Worm (Caenorhabditis elegans) whole organism, L1 larva: Measurements from ENCODE around the gene C32H11.3.

Experiments
- C04F5.9 ChIP-seq: sonication (generic microtip); optimal IDR thresholded peaks from 2 replicates; lab custom pipeline; 2016; ENCODE audit warnings: missing genetic modification characterization, missing compliant biosample characterization
- Y116A8C.19 ChIP-seq: sonication (generic microtip); optimal IDR thresholded peaks from 2 replicates; lab custom pipeline; 2016; ENCODE audit warnings: missing compliant biosample characterization, missing genetic modification characterization, borderline replicate concordance
- aha-1 ChIP-seq: fragments of 150-350 bp; optimal IDR thresholded peaks from 2 replicates; lab custom pipeline; 2014; ENCODE audit warnings: missing biosample characterization, missing genetic modification characterization
- blmp-1 ChIP-seq: fragments of 150-350 bp; optimal IDR thresholded peaks from 2 replicates; lab custom pipeline; 2014; ENCODE audit warnings: missing biosample characterization, missing genetic modification characterization
- ceh-8 ChIP-seq: fragments of 200-800 bp; sonication (Bioruptor generic); optimal IDR thresholded peaks from 2 replicates; lab custom pipeline; 2018; ENCODE audit warnings: mild to moderate bottlenecking, missing genetic modification characterization, moderate library complexity, missing compliant biosample characterization
- ceh-82 ChIP-seq, 3 experiments: fragments of 150-350 bp in 1 of 3; sonication (generic microtip) in 2 of 3; optimal IDR thresholded peaks; 2 replicates each; lab custom pipeline; 2014 to 2017; ENCODE audit warnings: missing biosample characterization in 3 of 3, missing genetic modification characterization in 3 of 3
- ceh-90 ChIP-seq: sonication (generic microtip); optimal IDR thresholded peaks from 2 replicates; lab custom pipeline; 2016; ENCODE audit warnings: missing genetic modification characterization, missing compliant biosample characterization
- dsc-1 ChIP-seq: sonication (generic microtip); optimal IDR thresholded peaks from 2 replicates; lab custom pipeline; 2016; ENCODE audit warnings: mild to moderate bottlenecking, missing genetic modification characterization, missing compliant biosample characterization
- efl-1 ChIP-seq, 4 experiments: fragments of 150-350 bp; optimal IDR thresholded peaks in 3 of 4; peaks in 1 of 4; 1 replicate in 1 of 4; 2 replicates in 3 of 4; lab custom pipeline; 2014; ENCODE audit warnings: missing biosample characterization in 2 of 4, missing genetic modification characterization in 2 of 4, missing genetic modification reagents in 2 of 4
- efl-3 ChIP-seq: fragments of 200-800 bp; sonication (Bioruptor generic); optimal IDR thresholded peaks from 2 replicates; lab custom pipeline; 2018; ENCODE audit warnings: mild to moderate bottlenecking, missing genetic modification characterization, missing compliant biosample characterization
- elt-2 ChIP-seq: sonication (generic microtip); optimal IDR thresholded peaks from 2 replicates; lab custom pipeline; 2016; ENCODE audit warnings: missing genetic modification characterization, mild to moderate bottlenecking, inconsistent platforms, missing compliant biosample characterization, missing genetic modification reagents
- fkh-10 ChIP-seq: sonication (generic microtip); optimal IDR thresholded peaks from 2 replicates; lab custom pipeline; 2017; ENCODE audit warnings: missing biosample characterization, missing genetic modification reagents, missing genetic modification characterization
- fkh-8 ChIP-seq: sonication (generic microtip); optimal IDR thresholded peaks from 2 replicates; lab custom pipeline; 2016; ENCODE audit warnings: mild to moderate bottlenecking, missing genetic modification characterization, missing compliant biosample characterization
- fos-1 ChIP-seq: fragments of 150-350 bp; optimal IDR thresholded peaks from 2 replicates; lab custom pipeline; 2014; ENCODE audit warnings: missing biosample characterization, missing genetic modification characterization
- irx-1 ChIP-seq: sonication (generic microtip); optimal IDR thresholded peaks from 2 replicates; lab custom pipeline; 2016; ENCODE audit warnings: missing genetic modification characterization, missing compliant biosample characterization
- jun-1 ChIP-seq: fragments of 150-350 bp; optimal IDR thresholded peaks from 2 replicates; lab custom pipeline; 2014; ENCODE audit warnings: missing biosample characterization, missing genetic modification reagents, missing genetic modification characterization
- lin-15B ChIP-seq: fragments of 150-350 bp; sonication (generic microtip); optimal IDR thresholded peaks from 3 replicates; lab custom pipeline; 2014; ENCODE audit warnings: missing biosample characterization, missing genetic modification characterization
- lin-35 ChIP-seq, 2 experiments: fragments of 150-350 bp; optimal IDR thresholded peaks; 2 replicates each; lab custom pipeline; 2014; ENCODE audit warnings: missing biosample characterization in 2 of 2, missing genetic modification characterization in 2 of 2, missing genetic modification reagents in 2 of 2
- lin-39 ChIP-seq: fragments of 150-350 bp; optimal IDR thresholded peaks from 2 replicates; lab custom pipeline; 2014; ENCODE audit warnings: missing biosample characterization, missing genetic modification reagents, missing genetic modification characterization
- mdl-1 ChIP-seq, 2 experiments: fragments of 150-350 bp; optimal IDR thresholded peaks; 2 replicates each; lab custom pipeline; 2014 to 2017; ENCODE audit warnings: missing biosample characterization in 2 of 2, missing genetic modification characterization in 2 of 2, inconsistent platforms in 1 of 2
- mef-2 ChIP-seq: fragments of 150-350 bp; optimal IDR thresholded peaks from 2 replicates; lab custom pipeline; 2014; ENCODE audit warnings: missing biosample characterization, missing genetic modification characterization
- nhr-20 ChIP-seq: sonication (generic microtip); optimal IDR thresholded peaks from 2 replicates; lab custom pipeline; 2016; ENCODE audit warnings: mild to moderate bottlenecking, missing genetic modification characterization, missing compliant biosample characterization
- nhr-77 ChIP-seq: fragments of 150-350 bp; optimal IDR thresholded peaks from 2 replicates; lab custom pipeline; 2014; ENCODE audit warnings: missing biosample characterization, missing genetic modification characterization
- nhr-84 ChIP-seq: sonication (generic microtip); optimal IDR thresholded peaks from 2 replicates; lab custom pipeline; 2017; ENCODE audit warnings: missing biosample characterization, missing genetic modification characterization
- rnt-1 ChIP-seq: sonication (generic microtip); optimal IDR thresholded peaks from 2 replicates; lab custom pipeline; 2016; ENCODE audit warnings: mild to moderate bottlenecking, missing genetic modification characterization, moderate library complexity, missing compliant biosample characterization
- snu-23 ChIP-seq: sonication (generic microtip); optimal IDR thresholded peaks from 2 replicates; lab custom pipeline; 2016; ENCODE audit warnings: missing genetic modification characterization, missing compliant biosample characterization
- sptf-1 ChIP-seq: fragments of 150-350 bp; optimal IDR thresholded peaks from 2 replicates; lab custom pipeline; 2014; ENCODE audit warnings: missing biosample characterization, missing genetic modification characterization
- sup-37 ChIP-seq: fragments of 200-800 bp; sonication (Bioruptor generic); optimal IDR thresholded peaks from 2 replicates; lab custom pipeline; 2018; ENCODE audit warnings: mild to moderate bottlenecking, missing genetic modification characterization, missing compliant biosample characterization
- swsn-7 ChIP-seq: sonication (generic microtip); optimal IDR thresholded peaks from 2 replicates; lab custom pipeline; 2016; ENCODE audit warnings: missing genetic modification characterization, missing compliant biosample characterization
- tbx-2 ChIP-seq: sonication (generic microtip); optimal IDR thresholded peaks from 2 replicates; lab custom pipeline; 2016; ENCODE audit warnings: missing genetic modification characterization, missing compliant biosample characterization
- tlp-1 ChIP-seq: fragments of 150-350 bp; optimal IDR thresholded peaks from 2 replicates; lab custom pipeline; 2014; ENCODE audit warnings: missing biosample characterization, missing genetic modification characterization
- unc-130 ChIP-seq: fragments of 150-350 bp; optimal IDR thresholded peaks from 2 replicates; lab custom pipeline; 2017; ENCODE audit warnings: missing biosample characterization, missing genetic modification characterization, inconsistent platforms
- unc-30 ChIP-seq: sonication (generic microtip); optimal IDR thresholded peaks from 2 replicates; lab custom pipeline; 2017; ENCODE audit warnings: missing biosample characterization, missing genetic modification characterization
- unc-86 ChIP-seq: sonication (generic microtip); optimal IDR thresholded peaks from 2 replicates; lab custom pipeline; 2016; ENCODE audit warnings: missing genetic modification characterization, missing compliant biosample characterization
- unc-98 ChIP-seq: fragments of 200-800 bp; sonication (Bioruptor generic); IDR thresholded peaks from 2 replicates; pipeline ENCODE4 v1.3.6; 2022; ENCODE audit warnings: missing genetic modification characterization, missing compliant biosample characterization
- zag-1 ChIP-seq: fragments of 150-350 bp; optimal IDR thresholded peaks from 2 replicates; lab custom pipeline; 2014; ENCODE audit warnings: missing biosample characterization, missing genetic modification characterization
- zip-4 ChIP-seq: fragments of 200-800 bp; sonication (Bioruptor generic); optimal IDR thresholded peaks from 2 replicates; lab custom pipeline; 2018; ENCODE audit warnings: mild to moderate bottlenecking, missing genetic modification characterization, moderate library complexity, missing compliant biosample characterization
- ztf-11 ChIP-seq, 2 experiments: sonication (generic microtip); optimal IDR thresholded peaks; 2 replicates each; lab custom pipeline; 2016 to 2017; ENCODE audit warnings: missing genetic modification characterization in 2 of 2, missing biosample characterization in 1 of 2, missing compliant biosample characterization in 1 of 2

C32H11.3 gene

ce11 chrIV:12896371-12896882, 21.9 kb upstream of the C32H11.3 start, which contains the start of gene K08D8.7:
K08D8.7 (plus strand) TSS chrIV:12896832.
- TF ChIP-seq snu-23 (no peak), elt-2 (peak; percentile 58), lin-35 (GFP tag; optimal IDR thresholded peaks at IDR 0.05; lab: Kevin White, UChicago) (peak in 1 of 2 experiments; percentile 24)

- TF ChIP-seq swsn-7 (tag; lab: Kevin White, UChicago) (no peak), nhr-20 (no peak), fos-1 (tag; lab: Kevin White, UChicago) (no peak), sup-37 (GFP tag; lab: Kevin White, UChicago) (no peak), C04F5.9 (no peak), nhr-77 (tag; lab: Kevin White, UChicago) (no peak), Y116A8C.19 (tag; lab: Kevin White, UChicago) (no peak), unc-130 (tag; lab: Kevin White, UChicago) (no peak), ceh-8 (GFP tag; lab: Kevin White, UChicago) (no peak), zip-4 (no peak), tbx-2 (tag; lab: Kevin White, UChicago) (no peak), efl-3 (GFP tag; lab: Kevin White, UChicago) (no peak), nhr-84 (no peak), ztf-11 (tag; optimal IDR thresholded peaks at IDR 0.05; lab: Kevin White, UChicago) (no peak), lin-15B (tag; lab: Kevin White, UChicago) (no peak)
Observed at ce11 chrIV:12897146-12897545, 21.2 kb upstream of the C32H11.3 start.

- TF ChIP-seq efl-1 (optimal IDR thresholded peaks at IDR 0.05; lab: Kevin White, UChicago): no peak
- peak in 1 of 2 experiments; percentile 81 for TF ChIP-seq efl-1 (GFP tag; optimal IDR thresholded peaks at IDR 0.05 in 1 of 2; lab: Kevin White, UChicago)
- peak; percentile 4 for TF ChIP-seq elt-2
- no peak for TF ChIP-seq lin-39 (tag; lab: Kevin White, UChicago)
- TF ChIP-seq zag-1 (tag; lab: Kevin White, UChicago): no peak
Observed at ce11 chrIV:12898823-12899222, 19.5 kb upstream of the C32H11.3 start.

ce11 chrIV:12899392-12899791, 19.0 kb upstream of the C32H11.3 start, which contains the start of gene K08D8.9:
K08D8.9 (plus strand) TSS chrIV:12899692.
- TF ChIP-seq mdl-1 (tag; optimal IDR thresholded peaks at IDR 0.05; lab: Kevin White, UChicago) (no peak), tlp-1 (tag; lab: Kevin White, UChicago) (no peak), unc-98 (GFP tag; lab: Robert Waterston, UW) (no peak), ceh-82 (tag; optimal IDR thresholded peaks at IDR 0.05; lab: Kevin White, UChicago) (no peak), unc-86 (tag; lab: Kevin White, UChicago) (no peak), dsc-1 (tag; lab: Kevin White, UChicago) (no peak), blmp-1 (no peak), ceh-90 (tag; lab: Kevin White, UChicago) (no peak), sptf-1 (tag; lab: Kevin White, UChicago) (no peak), fkh-8 (no peak), mef-2 (tag; lab: Kevin White, UChicago) (no peak), rnt-1 (tag; lab: Kevin White, UChicago) (no peak), aha-1 (tag; lab: Kevin White, UChicago) (no peak), efl-1 (optimal IDR thresholded peaks at IDR 0.05; lab: Kevin White, UChicago) (no peak), efl-1 (GFP tag; optimal IDR thresholded peaks at IDR 0.05 in 1 of 2; lab: Kevin White, UChicago) (no peak), lin-39 (tag; lab: Kevin White, UChicago) (no peak), irx-1 (tag; lab: Kevin White, UChicago) (no peak), jun-1 (tag; lab: Kevin White, UChicago) (no peak), unc-30 (tag; lab: Kevin White, UChicago) (no peak), fkh-10 (GFP tag; lab: Kevin White, UChicago) (no peak)
